Worm (Caenorhabditis elegans) whole organism, mixed stage, embryonic: ENCODE measurements around the gene lron-10.

ENCODE experiments used
- ces-1 ChIP-seq: fragments of 150-350 bp; optimal IDR thresholded peaks from 2 replicates; lab custom pipeline; 2014; ENCODE audit warnings: missing biosample characterization, missing genetic modification reagents, missing genetic modification characterization
- nhr-2 ChIP-seq: fragments of 150-350 bp; optimal IDR thresholded peaks from 2 replicates; lab custom pipeline; 2014; ENCODE audit warnings: missing biosample characterization, missing genetic modification characterization

DNA sequence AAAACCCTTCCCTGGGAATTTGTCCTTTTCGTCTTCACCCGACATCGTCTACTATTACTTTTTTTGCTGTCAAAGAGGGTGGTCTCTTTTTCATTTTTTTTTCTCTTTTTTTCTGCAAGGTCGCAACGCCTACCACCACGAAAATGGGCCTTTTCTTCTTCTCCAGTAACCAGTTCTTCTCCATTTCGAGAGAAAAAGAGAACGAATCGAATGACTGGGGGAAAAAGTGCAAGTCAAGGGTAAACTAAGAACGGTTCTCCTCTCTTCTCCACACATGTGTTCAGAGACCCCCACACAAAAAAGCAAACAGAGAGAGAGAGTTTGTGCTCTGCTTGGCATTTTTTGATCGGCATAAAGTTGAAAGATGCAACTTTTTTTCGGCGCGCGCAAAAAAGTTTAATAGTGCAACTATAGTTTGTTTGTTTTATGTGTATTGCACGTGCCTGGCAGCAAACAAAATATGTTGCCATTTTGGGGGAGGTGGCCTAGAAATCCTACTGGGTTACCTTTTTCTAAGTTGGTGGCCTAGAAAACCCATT lies 15.4 kb upstream of the lron-10 start:
- TF ChIP-seq ces-1 (no peak), nhr-2 (tag; lab: Kevin White, UChicago) (no peak)
